Fruit fly (Drosophila melanogaster): ENCODE measurements around the gene CG14445.
A peak's percentile ranks its signal among the peaks of the same experiment; 100 is the strongest.

CG14445 gene

DNA sequence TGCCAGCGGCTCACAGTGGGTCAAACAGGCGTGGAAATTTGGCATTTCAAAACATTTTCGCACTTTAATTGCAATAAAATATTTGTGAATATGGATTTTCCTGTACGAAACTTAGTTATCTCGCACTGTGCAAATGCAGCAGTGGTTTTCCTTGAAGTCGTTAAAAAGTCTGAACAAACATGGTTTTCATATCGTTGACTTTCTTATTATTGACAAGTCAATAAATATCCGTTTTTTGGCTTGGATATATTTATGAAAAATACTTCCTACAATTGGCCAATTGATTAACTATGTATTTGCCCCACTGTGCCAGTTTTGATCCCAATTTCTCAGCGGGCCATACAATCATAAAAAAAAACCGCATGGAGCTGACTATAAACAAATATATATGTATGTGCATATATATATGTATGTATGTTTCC lies 28.4 kb downstream of the CG14445 start (continued):
- TF ChIP-seq eyg (GFP tag; optimal IDR thresholded peaks at IDR 0.05) = peak; percentile 86
- TF ChIP-seq grn (GFP tag; optimal IDR thresholded peaks at IDR 0.05) = peak; percentile 43
- peak; percentile 81 for TF ChIP-seq Neu2 (GFP tag; optimal IDR thresholded peaks at IDR 0.05; ENCODE audit: borderline replicate concordance)
- TF ChIP-seq trh (GFP tag; optimal IDR thresholded peaks at IDR 0.05) = peak; percentile 87
- peak; percentile 91 for TF ChIP-seq pb (GFP tag; optimal IDR thresholded peaks at IDR 0.05)
- peak; percentile 87 for TF ChIP-seq sd (tag; optimal IDR thresholded peaks at IDR 0.05)
- TF ChIP-seq CkIIα-i1 (GFP tag; IDR thresholded peaks at IDR 0.05) = peak; percentile 70; the same call in 1 of the 2 replicates
- peak; percentile 59 for TF ChIP-seq Adf1 (GFP tag; IDR thresholded peaks at IDR 0.05)
- no peak for TF ChIP-seq pan (optimal IDR thresholded peaks at IDR 0.05)
- TF ChIP-seq pan (GFP tag; optimal IDR thresholded peaks at IDR 0.05 in 1 of 2, IDR thresholded peaks at IDR 0.05 in 1 of 2) = peak in 1 of 2 experiments; percentile 95
- peak; percentile 95 for TF ChIP-seq CG3281 (GFP tag; optimal IDR thresholded peaks at IDR 0.05)
- TF ChIP-seq pzg (GFP tag; optimal IDR thresholded peaks at IDR 0.05) = no peak
- TF ChIP-seq cad (GFP tag; optimal IDR thresholded peaks at IDR 0.05) = no peak
- peak; percentile 97 for TF ChIP-seq org-1 (GFP tag; optimal IDR thresholded peaks at IDR 0.05)
- TF ChIP-seq CG4820 (GFP tag; optimal IDR thresholded peaks at IDR 0.05) = peak; percentile 96
- TF ChIP-seq tup (GFP tag; optimal IDR thresholded peaks at IDR 0.05) = peak; percentile 78
- peak; percentile 94 for TF ChIP-seq Dip3 (GFP tag; optimal IDR thresholded peaks at IDR 0.05)
- TF ChIP-seq CG31441 (GFP tag; IDR thresholded peaks at IDR 0.05) = peak; percentile 96
- peak; percentile 84 for TF ChIP-seq CG43689 (GFP tag; IDR thresholded peaks at IDR 0.05)
- peak; percentile 96 for TF ChIP-seq dysf (GFP tag; IDR thresholded peaks at IDR 0.05)
- TF ChIP-seq ab (GFP tag; optimal IDR thresholded peaks at IDR 0.05) = peak; percentile 92
- TF ChIP-seq CG31224 (GFP tag; IDR thresholded peaks at IDR 0.05) = peak; percentile 81
- peak; percentile 89 for TF ChIP-seq CG3726 (GFP tag; IDR thresholded peaks at IDR 0.05)
- no peak for TF ChIP-seq yki (optimal IDR thresholded peaks at IDR 0.05)
- TF ChIP-seq CG13287 (GFP tag; IDR thresholded peaks at IDR 0.05; ENCODE audit: partially characterized antibody) = peak; percentile 39; the same call in 1 of the 2 replicates
- TF ChIP-seq br (optimal IDR thresholded peaks at IDR 0.05) = no peak
- peak; percentile 94 for TF ChIP-seq CG13775 (GFP tag; optimal IDR thresholded peaks at IDR 0.05)
- TF ChIP-seq CG18764 (GFP tag; optimal IDR thresholded peaks at IDR 0.05) = peak; percentile 91
- TF ChIP-seq ATbp (GFP tag; optimal IDR thresholded peaks at IDR 0.05) = peak; percentile 96
- TF ChIP-seq Tbp (GFP tag; optimal IDR thresholded peaks at IDR 0.05) = no peak
- peak; percentile 95 for TF ChIP-seq Drgx (GFP tag; IDR thresholded peaks at IDR 0.05)
- peak; percentile 94 for TF ChIP-seq tx (GFP tag; optimal IDR thresholded peaks at IDR 0.05)
- TF ChIP-seq MESR4 (GFP tag; optimal IDR thresholded peaks at IDR 0.05) = peak; percentile 26
- peak; percentile 94 for TF ChIP-seq Fer1 (GFP tag; optimal IDR thresholded peaks at IDR 0.05)
- peak; percentile 92 for TF ChIP-seq ranshi (GFP tag; IDR thresholded peaks at IDR 0.05)
- TF ChIP-seq HmgD (GFP tag; optimal IDR thresholded peaks at IDR 0.05) = peak; percentile 91
- TF ChIP-seq dm (GFP tag; optimal IDR thresholded peaks at IDR 0.05) = peak; percentile 87
- peak; percentile 68 for TF ChIP-seq MBD-R2 (GFP tag; IDR thresholded peaks at IDR 0.05)
- TF ChIP-seq Jarid2 (GFP tag; optimal IDR thresholded peaks at IDR 0.05) = peak; percentile 85
- TF ChIP-seq lola (GFP tag; optimal IDR thresholded peaks at IDR 0.05) = peak in 1 of 3 experiments; percentile 91
- peak; percentile 97 for TF ChIP-seq pnt (GFP tag; optimal IDR thresholded peaks at IDR 0.05)
- peak; percentile 82 for TF ChIP-seq Myb (GFP tag; optimal IDR thresholded peaks at IDR 0.05)
- peak; percentile 96 for TF ChIP-seq bcd (GFP tag; optimal IDR thresholded peaks at IDR 0.05)
- peak; percentile 93 for TF ChIP-seq CG15601 (tag; optimal IDR thresholded peaks at IDR 0.05)
- TF ChIP-seq Mrtf (GFP tag; IDR thresholded peaks at IDR 0.05) = peak; percentile 93
- TF ChIP-seq wek (GFP tag; optimal IDR thresholded peaks at IDR 0.05) = peak; percentile 86
- peak; percentile 95 for TF ChIP-seq tin (GFP tag; optimal IDR thresholded peaks at IDR 0.05)
- peak; percentile 96 for TF ChIP-seq Antp (GFP tag; optimal IDR thresholded peaks at IDR 0.05)
- peak; percentile 73 for TF ChIP-seq CG13894 (tag; optimal IDR thresholded peaks at IDR 0.05)
- peak; percentile 93 for TF ChIP-seq jigr1 (GFP tag; IDR thresholded peaks at IDR 0.05)
- TF ChIP-seq CG16815 (GFP tag; optimal IDR thresholded peaks at IDR 0.05) = peak; percentile 94
- TF ChIP-seq CG5180 (GFP tag; optimal IDR thresholded peaks at IDR 0.05) = peak; percentile 89

All from whole organism, embryonic.